Fruit fly (Drosophila melanogaster) whole organism, embryonic: Measurements from ENCODE around the gene Tom70.
A peak's percentile ranks its signal among the peaks of the same experiment; 100 is the strongest.

Experiments
- Atf3 ChIP-seq: fragments of 200-800 bp; sonication (Bioruptor generic); optimal IDR thresholded peaks from 3 replicates; lab custom pipeline; 2016; ENCODE audit warnings: missing biosample characterization, missing genetic modification characterization
- C15 ChIP-seq: fragments of 200-800 bp; sonication (Bioruptor generic); IDR thresholded peaks from 3 replicates; pipeline ENCODE4 v1.3.6; 2022; ENCODE audit warnings: missing biosample characterization, missing genetic modification characterization
- CG10321 ChIP-seq: fragments of 200-800 bp; sonication (Bioruptor generic); IDR thresholded peaks from 2 replicates; pipeline ENCODE4 v1.3.6; 2022; ENCODE audit warnings: missing biosample characterization, missing genetic modification characterization
- CG10959 ChIP-seq: fragments of 200-800 bp; sonication (Bioruptor generic); IDR thresholded peaks from 2 replicates; pipeline ENCODE4 v1.3.6; 2022; ENCODE audit warnings: missing biosample characterization, missing genetic modification characterization
- CG12942 ChIP-seq: fragments of 200-800 bp; sonication (Bioruptor generic); optimal IDR thresholded peaks from 3 replicates; lab custom pipeline; 2016; ENCODE audit warnings: missing biosample characterization, missing genetic modification characterization
- CG1603 ChIP-seq: fragments of 200-800 bp; sonication (Bioruptor generic); optimal IDR thresholded peaks from 2 replicates; lab custom pipeline; 2019; ENCODE audit warnings: missing biosample characterization, mild to moderate bottlenecking, missing genetic modification characterization, moderate library complexity
- CG17568 ChIP-seq: fragments of 200-800 bp; sonication (Bioruptor generic); optimal IDR thresholded peaks from 2 replicates; lab custom pipeline; 2018; ENCODE audit warnings: missing biosample characterization, mild to moderate bottlenecking, missing genetic modification characterization, moderate library complexity
- CG2202 ChIP-seq: fragments of 200-800 bp; sonication (Bioruptor generic); optimal IDR thresholded peaks from 2 replicates; lab custom pipeline; 2018; ENCODE audit warnings: missing biosample characterization, mild to moderate bottlenecking, missing genetic modification characterization
- CG2875 ChIP-seq: fragments of 200-800 bp; sonication (Bioruptor generic); optimal IDR thresholded peaks from 2 replicates; lab custom pipeline; 2017; ENCODE audit warnings: missing biosample characterization, mild to moderate bottlenecking, missing genetic modification characterization, missing genetic modification reagents
- CG30403 ChIP-seq: fragments of 200-800 bp; sonication (Bioruptor generic); optimal IDR thresholded peaks from 3 replicates; lab custom pipeline; 2016; ENCODE audit warnings: missing biosample characterization, missing genetic modification characterization
- CG33557 ChIP-seq: fragments of 200-800 bp; sonication (Bioruptor generic); optimal IDR thresholded peaks from 2 replicates; lab custom pipeline; 2019; ENCODE audit warnings: missing biosample characterization, mild to moderate bottlenecking, missing genetic modification characterization, moderate library complexity
- CG3847 ChIP-seq: fragments of 200-800 bp; sonication (Bioruptor generic); IDR thresholded peaks from 2 replicates; pipeline ENCODE4 v1.3.6; 2022; ENCODE audit warnings: missing biosample characterization, missing genetic modification characterization
- CG4404 ChIP-seq: fragments of 200-800 bp; sonication (Bioruptor generic); IDR thresholded peaks from 2 replicates; pipeline ENCODE4 v1.3.6; 2022; ENCODE audit warnings: missing biosample characterization, missing genetic modification characterization
- Deaf1 ChIP-seq: fragments of 200-800 bp; optimal IDR thresholded peaks from 3 replicates; lab custom pipeline; 2019; ENCODE audit warnings: missing biosample characterization, mild to moderate bottlenecking, missing genetic modification characterization, moderate library complexity
- Doc2 ChIP-seq: fragments of 200-800 bp; sonication (Bioruptor generic); IDR thresholded peaks from 2 replicates; pipeline ENCODE4 v1.3.6; 2022; ENCODE audit warnings: missing biosample characterization, missing genetic modification characterization
- Fer1 ChIP-seq: fragments of 200-800 bp; sonication (Bioruptor generic); optimal IDR thresholded peaks from 2 replicates; lab custom pipeline; 2017; ENCODE audit warnings: missing biosample characterization, mild to moderate bottlenecking, missing genetic modification characterization
- Fer2 ChIP-seq: fragments of 200-800 bp; sonication (Bioruptor generic); optimal IDR thresholded peaks from 2 replicates; lab custom pipeline; 2018; ENCODE audit warnings: missing biosample characterization, mild to moderate bottlenecking, missing genetic modification characterization, moderate library complexity
- HHEX ChIP-seq: fragments of 200-800 bp; sonication (Bioruptor generic); optimal IDR thresholded peaks from 3 replicates; lab custom pipeline; 2017; ENCODE audit warnings: missing biosample characterization, mild to moderate bottlenecking, missing genetic modification characterization, missing genetic modification reagents
- MTF-1 ChIP-seq: fragments of 200-800 bp; sonication (Bioruptor generic); optimal IDR thresholded peaks from 2 replicates; lab custom pipeline; 2018; ENCODE audit warnings: missing biosample characterization, mild to moderate bottlenecking, missing genetic modification characterization, borderline replicate concordance
- Med ChIP-seq: fragments of 200-800 bp; sonication (Bioruptor generic); peaks from one replicate; lab custom pipeline; 2016; ENCODE audit warnings: missing biosample characterization, missing genetic modification characterization, mild to moderate bottlenecking, inconsistent platforms, moderate library complexity
- NK7.1 ChIP-seq: fragments of 200-800 bp; sonication (Bioruptor generic); optimal IDR thresholded peaks from 3 replicates; lab custom pipeline; 2016; ENCODE audit warnings: missing biosample characterization, missing genetic modification characterization
- Sox100B ChIP-seq: fragments of 200-800 bp; sonication (Bioruptor generic); optimal IDR thresholded peaks from 3 replicates; lab custom pipeline; 2018; ENCODE audit warnings: missing biosample characterization, mild to moderate bottlenecking, missing genetic modification characterization
- Sry-β ChIP-seq: fragments of 200-800 bp; sonication (Bioruptor generic); optimal IDR thresholded peaks from 2 replicates; lab custom pipeline; 2018; ENCODE audit warnings: missing biosample characterization, mild to moderate bottlenecking, missing genetic modification characterization, moderate library complexity
- al ChIP-seq: fragments of 200-800 bp; sonication (Bioruptor generic); IDR thresholded peaks from 2 replicates; pipeline ENCODE4 v1.3.6; 2022; ENCODE audit warnings: missing biosample characterization, missing genetic modification characterization
- amos ChIP-seq: fragments of 200-800 bp; sonication (Bioruptor generic); IDR thresholded peaks from 2 replicates; pipeline ENCODE4 v1.3.6; 2022; ENCODE audit warnings: missing biosample characterization, missing genetic modification characterization; ENCODE audit not compliant: partially characterized antibody
- crc ChIP-seq: fragments of 200-800 bp; sonication (Bioruptor generic); optimal IDR thresholded peaks from 2 replicates; lab custom pipeline; 2016; ENCODE audit warnings: missing biosample characterization, missing genetic modification characterization
- dan ChIP-seq: fragments of 200-800 bp; sonication (Bioruptor generic); IDR thresholded peaks from 2 replicates; pipeline ENCODE4 v1.3.6; 2022; ENCODE audit warnings: missing biosample characterization, missing genetic modification characterization
- eve ChIP-seq, 2 experiments: fragments of >200 bp; optimal IDR thresholded peaks; 2 replicates each; lab custom pipeline; 2017; ENCODE audit warnings: missing biosample characterization in 2 of 2, missing genetic modification characterization in 2 of 2
- fd64A ChIP-seq: fragments of 200-800 bp; sonication (Bioruptor generic); optimal IDR thresholded peaks from 3 replicates; lab custom pipeline; 2018; ENCODE audit warnings: missing biosample characterization, mild to moderate bottlenecking, missing genetic modification characterization
- fd96Cb ChIP-seq: fragments of 200-800 bp; sonication (Bioruptor generic); optimal IDR thresholded peaks from 2 replicates; lab custom pipeline; 2018; ENCODE audit warnings: missing biosample characterization, mild to moderate bottlenecking, missing genetic modification characterization, moderate library complexity
- gfzf ChIP-seq: fragments of 200-800 bp; sonication (Bioruptor generic); optimal IDR thresholded peaks from 2 replicates; lab custom pipeline; 2016; ENCODE audit warnings: missing biosample characterization, mild to moderate bottlenecking, missing genetic modification characterization, moderate library complexity
- grau ChIP-seq: fragments of 200-800 bp; optimal IDR thresholded peaks from 3 replicates; lab custom pipeline; 2019; ENCODE audit warnings: missing biosample characterization, mild to moderate bottlenecking, missing genetic modification characterization, moderate library complexity
- gt ChIP-seq: fragments of 200-800 bp; sonication (Bioruptor generic); IDR thresholded peaks from 2 replicates; pipeline ENCODE4 v1.3.6; 2022; ENCODE audit warnings: missing biosample characterization, missing genetic modification characterization
- ham ChIP-seq: fragments of 200-800 bp; sonication (Bioruptor generic); IDR thresholded peaks from 2 replicates; pipeline ENCODE4 v1.3.6; 2022; ENCODE audit warnings: missing biosample characterization, missing genetic modification characterization
- klu ChIP-seq: fragments of 200-800 bp; sonication (Bioruptor generic); IDR thresholded peaks from 2 replicates; pipeline ENCODE4 v1.3.6; 2022; ENCODE audit warnings: missing biosample characterization, missing genetic modification characterization
- lab ChIP-seq: fragments of 200-800 bp; sonication (Bioruptor generic); optimal IDR thresholded peaks from 3 replicates; lab custom pipeline; 2017; ENCODE audit warnings: missing biosample characterization, missing genetic modification characterization, mild to moderate bottlenecking, moderate library complexity, missing genetic modification reagents
- lmd ChIP-seq: fragments of 200-800 bp; sonication (Bioruptor generic); IDR thresholded peaks from 2 replicates; pipeline ENCODE4 v1.3.6; 2022; ENCODE audit warnings: missing biosample characterization, missing genetic modification characterization
- peb ChIP-seq: fragments of 200-800 bp; sonication (Bioruptor generic); IDR thresholded peaks from 2 replicates; pipeline ENCODE4 v1.3.6; 2022; ENCODE audit warnings: missing biosample characterization, missing genetic modification characterization
- prd ChIP-seq, 3 experiments: fragments of >200 bp in 2 of 3; fragments of 200-800 bp in 1 of 3; sonication (Bioruptor generic) in 1 of 3; optimal IDR thresholded peaks in 2 of 3; IDR thresholded peaks in 1 of 3; 2 replicates in 2 of 3; 3 replicates in 1 of 3; pipeline versions ENCODE4 v1.3.6 to Lab custom; 2017 to 2022; ENCODE audit warnings: missing biosample characterization in 1 of 3, missing genetic modification characterization in 1 of 3
- run ChIP-seq: fragments of 200-800 bp; sonication (Bioruptor generic); optimal IDR thresholded peaks from 3 replicates; lab custom pipeline; 2018; ENCODE audit warnings: missing biosample characterization, mild to moderate bottlenecking, missing genetic modification characterization
- sens-2 ChIP-seq: fragments of 200-800 bp; sonication (Bioruptor generic); IDR thresholded peaks from 2 replicates; pipeline ENCODE4 v1.3.6; 2022; ENCODE audit warnings: missing biosample characterization, missing genetic modification characterization
- shn ChIP-seq: fragments of 200-800 bp; sonication (Bioruptor generic); optimal IDR thresholded peaks from 3 replicates; lab custom pipeline; 2016; ENCODE audit warnings: missing biosample characterization, missing genetic modification characterization
- slbo ChIP-seq: fragments of 200-800 bp; sonication (Bioruptor generic); IDR thresholded peaks from 2 replicates; pipeline ENCODE4 v1.3.6; 2022; ENCODE audit warnings: missing biosample characterization, missing genetic modification characterization
- tio ChIP-seq: fragments of 200-800 bp; sonication (Bioruptor generic); optimal IDR thresholded peaks from 2 replicates; lab custom pipeline; 2017; ENCODE audit warnings: missing biosample characterization, missing genetic modification characterization, inconsistent platforms
- trem ChIP-seq: fragments of 200-800 bp; optimal IDR thresholded peaks from 3 replicates; lab custom pipeline; 2019; ENCODE audit warnings: missing biosample characterization, mild to moderate bottlenecking, missing genetic modification characterization, moderate library complexity
- tup ChIP-seq: fragments of 200-800 bp; sonication (Bioruptor generic); optimal IDR thresholded peaks from 2 replicates; lab custom pipeline; 2016; ENCODE audit warnings: missing biosample characterization, mild to moderate bottlenecking, missing genetic modification characterization, moderate library complexity
- zen ChIP-seq: fragments of 200-800 bp; sonication (Bioruptor generic); optimal IDR thresholded peaks from 3 replicates; lab custom pipeline; 2018; ENCODE audit warnings: missing biosample characterization, mild to moderate bottlenecking, missing genetic modification characterization, moderate library complexity
- zf30C ChIP-seq: fragments of 200-800 bp; sonication (Bioruptor generic); optimal IDR thresholded peaks from 3 replicates; lab custom pipeline; 2018; ENCODE audit warnings: missing biosample characterization, mild to moderate bottlenecking, missing genetic modification characterization

Gene Tom70

DNA sequence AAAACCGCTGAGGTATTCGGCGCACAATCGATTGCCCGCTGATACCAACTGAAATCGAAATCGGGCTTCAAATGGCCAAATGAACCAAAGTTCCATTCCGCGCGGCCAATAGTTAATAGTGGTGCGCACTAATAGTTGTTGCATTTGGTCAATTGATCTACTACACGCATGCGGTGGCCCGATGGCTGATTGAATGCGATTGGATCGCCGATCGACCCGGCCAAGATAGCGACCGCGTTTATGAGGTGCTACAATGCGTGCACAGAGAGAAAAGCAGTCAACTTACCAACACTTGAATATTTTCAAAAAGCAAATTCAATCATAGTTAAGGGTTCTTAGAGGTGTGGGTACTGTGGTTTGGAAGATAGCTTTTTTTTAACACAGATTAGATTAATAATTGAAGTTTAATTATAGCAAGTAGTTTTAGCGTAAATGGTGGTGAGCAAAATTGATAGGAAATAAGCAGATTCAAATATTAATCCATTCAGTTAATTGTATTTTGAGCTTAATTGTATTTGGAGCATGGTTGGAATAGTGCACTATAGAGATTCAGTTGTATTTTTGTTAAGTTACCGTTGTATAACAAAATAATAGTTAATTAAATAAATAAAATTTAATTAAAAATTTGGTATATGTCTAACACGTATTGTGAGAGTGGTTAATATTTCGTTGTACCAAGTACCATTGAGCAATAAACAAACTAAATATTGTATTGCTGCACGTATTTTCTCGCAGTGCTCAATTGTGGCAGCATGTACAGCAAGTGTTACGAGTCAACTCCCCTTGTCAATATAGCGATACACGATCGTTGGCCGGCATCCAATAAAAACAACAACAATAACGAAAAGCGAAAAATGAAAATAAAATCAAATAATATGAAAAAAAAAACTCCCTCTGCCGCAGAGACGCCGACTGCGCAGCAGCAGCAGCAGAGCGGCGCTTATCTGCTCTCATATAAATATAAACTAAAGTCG is 11.6 kb downstream of the Tom70 start (continued):
- TF ChIP-seq sens-2 (GFP tag; lab: Robert Waterston, UW) (no peak), zen (tag; lab: Kevin White, UChicago) (peak; percentile 3), gfzf (GFP tag; lab: Kevin White, UChicago) (no peak), HHEX (GFP tag; lab: Kevin White, UChicago) (peak; percentile 60), crc (GFP tag; lab: Kevin White, UChicago) (no peak), fd64A (GFP tag; lab: Kevin White, UChicago) (no peak), trem (tag; lab: Kevin White, UChicago) (peak; percentile 5), CG4404 (no peak), CG3847 (GFP tag; lab: Robert Waterston, UW) (no peak; the same call in 1 of the 2 replicates), al (GFP tag; lab: Robert Waterston, UW) (no peak), CG10321 (GFP tag; lab: Robert Waterston, UW) (no peak), CG2202 (tag; lab: Kevin White, UChicago) (no peak), dan (GFP tag; lab: Robert Waterston, UW) (no peak), peb (GFP tag; lab: Robert Waterston, UW) (no peak), Med (GFP tag; lab: Kevin White, UChicago) (peak; percentile 75), Fer1 (GFP tag; lab: Kevin White, UChicago) (no peak), prd (optimal IDR thresholded peaks at IDR 0.05; lab: Kevin White, UChicago) (no peak), prd (GFP tag; IDR thresholded peaks at IDR 0.05; lab: Robert Waterston, UW) (peak; percentile 71), zf30C (GFP tag; lab: Kevin White, UChicago) (peak; percentile 41), CG12942 (GFP tag; lab: Kevin White, UChicago) (no peak), CG17568 (GFP tag; lab: Kevin White, UChicago) (no peak), MTF-1 (GFP tag; lab: Kevin White, UChicago) (no peak), run (tag; lab: Kevin White, UChicago) (no peak), CG2875 (no peak), Sox100B (GFP tag; lab: Kevin White, UChicago) (peak; percentile 78), grau (tag; lab: Kevin White, UChicago) (peak; percentile 70), fd96Cb (tag; lab: Kevin White, UChicago) (peak; percentile 57), shn (GFP tag; lab: Kevin White, UChicago) (no peak), amos (GFP tag; lab: Robert Waterston, UW) (no peak), slbo (GFP tag; lab: Robert Waterston, UW) (peak; percentile 63), tio (GFP tag; lab: Kevin White, UChicago) (peak; percentile 69), lmd (GFP tag; lab: Robert Waterston, UW) (peak; percentile 62), C15 (GFP tag; lab: Robert Waterston, UW) (0 out of 3 replicates have a peak, but pooled peaks have one; percentile 23), tup (GFP tag; lab: Kevin White, UChicago) (no peak), lab (GFP tag; lab: Kevin White, UChicago) (no peak), CG30403 (GFP tag; lab: Kevin White, UChicago) (peak; percentile 75), Sry-β (GFP tag; lab: Kevin White, UChicago) (peak; percentile 8), CG10959 (no peak), Fer2 (tag; lab: Kevin White, UChicago) (no peak), klu (GFP tag; lab: Robert Waterston, UW) (0 out of 2 replicates have a peak, but pooled peaks have one; percentile 13), ham (GFP tag; lab: Robert Waterston, UW) (no peak), eve (GFP tag; optimal IDR thresholded peaks at IDR 0.05; lab: Kevin White, UChicago) (no peak), CG1603 (tag; lab: Kevin White, UChicago) (peak; percentile 74), CG33557 (GFP tag; lab: Kevin White, UChicago) (no peak), Deaf1 (peak; percentile 8), NK7.1 (GFP tag; lab: Kevin White, UChicago) (no peak), Atf3 (GFP tag; lab: Kevin White, UChicago) (peak; percentile 5), Doc2 (GFP tag; lab: Robert Waterston, UW) (no peak), gt (GFP tag; lab: Robert Waterston, UW) (no peak)
